Worm (Caenorhabditis elegans): Measurements from ENCODE around the gene rbc-1.
A peak's percentile ranks its signal among the peaks of the same experiment; 100 is the strongest.

Gene rbc-1

ce11 chrX:14561416-14561973 is 49.7 kb upstream of the rbc-1 start (continued):
- no peak for TF ChIP-seq nhr-111 (GFP tag; optimal IDR thresholded peaks at IDR 0.05)
- TF ChIP-seq pha-4 (GFP tag; IDR thresholded peaks at IDR 0.05), result no peak
- peak; percentile 37 for TF ChIP-seq pha-4 (tag; optimal IDR thresholded peaks at IDR 0.05)
- TF ChIP-seq daf-16 (GFP tag; optimal IDR thresholded peaks at IDR 0.05), result no peak
- TF ChIP-seq daf-16 (tag; optimal IDR thresholded peaks at IDR 0.05), result peak; percentile 53
- TF ChIP-seq nhr-25 (tag; optimal IDR thresholded peaks at IDR 0.05; ENCODE audit: borderline replicate concordance, insufficient read depth), result peak; percentile 72
- no peak for TF ChIP-seq Y75B8A.6 (GFP tag; IDR thresholded peaks at IDR 0.05)
- peak; percentile 24 for TF ChIP-seq ceh-32 (tag; optimal IDR thresholded peaks at IDR 0.05; ENCODE audit: poor library complexity)
- TF ChIP-seq hlh-30 (tag; optimal IDR thresholded peaks at IDR 0.05; ENCODE audit: insufficient read depth), result peak; percentile 80
- TF ChIP-seq nhr-11 (tag; optimal IDR thresholded peaks at IDR 0.05), result peak; percentile 74
- peak; percentile 86 for TF ChIP-seq saeg-2 (GFP tag; IDR thresholded peaks at IDR 0.05)
- no peak for TF ChIP-seq nhr-76 (tag; optimal IDR thresholded peaks at IDR 0.05)
- no peak for TF ChIP-seq mes-2 (tag; optimal IDR thresholded peaks at IDR 0.05; ENCODE audit: poor library complexity, severe bottlenecking)
- TF ChIP-seq dpl-1 (GFP tag; optimal IDR thresholded peaks at IDR 0.05), result peak; percentile 10
- no peak for TF ChIP-seq snpc-4 (tag; optimal IDR thresholded peaks at IDR 0.05)
- TF ChIP-seq skn-1 (tag; optimal IDR thresholded peaks at IDR 0.05), result no peak
- peak; percentile 29; the same call in 1 of the 2 replicates for TF ChIP-seq lin-38 (GFP tag; IDR thresholded peaks at IDR 0.05)
- TF ChIP-seq ZK546.5 (tag; optimal IDR thresholded peaks at IDR 0.05), result no peak
- TF ChIP-seq lin-13 (GFP tag; optimal IDR thresholded peaks at IDR 0.05), result peak; percentile 3
- TF ChIP-seq madf-9 (GFP tag; conservative IDR thresholded peaks at IDR 0.05), result no peak
- TF ChIP-seq nhr-77 (tag; optimal IDR thresholded peaks at IDR 0.05), result no peak
- TF ChIP-seq T26A8.4 (GFP tag; IDR thresholded peaks at IDR 0.05), result no peak
- peak; percentile 49 to 98 for TF ChIP-seq hif-1 (tag; optimal IDR thresholded peaks at IDR 0.05)
- peak; percentile 82 for TF ChIP-seq php-3 (GFP tag; IDR thresholded peaks at IDR 0.05)
- no peak for TF ChIP-seq daf-12 (tag; optimal IDR thresholded peaks at IDR 0.05)
- no peak for TF ChIP-seq ztf-7 (tag; optimal IDR thresholded peaks at IDR 0.05)
- no peak for TF ChIP-seq aly-2 (tag; optimal IDR thresholded peaks at IDR 0.05)
- TF ChIP-seq fkh-10 (GFP tag; optimal IDR thresholded peaks at IDR 0.05), result peak; percentile 68
- TF ChIP-seq dmd-8 (GFP tag; IDR thresholded peaks at IDR 0.05), result 0 out of 2 replicates have a peak, but pooled peaks have one; percentile 56
- TF ChIP-seq arid-1 (GFP tag; conservative IDR thresholded peaks at IDR 0.05), result no peak
- peak; percentile 70 for TF ChIP-seq rbr-2 (tag; optimal IDR thresholded peaks at IDR 0.05)
- TF ChIP-seq zag-1 (tag; optimal IDR thresholded peaks at IDR 0.05), result no peak
- TF ChIP-seq ceh-28 (tag; optimal IDR thresholded peaks at IDR 0.05), result no peak
- TF ChIP-seq ceh-20 (GFP tag; IDR thresholded peaks at IDR 0.05), result peak; percentile 80
- TF ChIP-seq dmd-6 (GFP tag; IDR thresholded peaks at IDR 0.05), result peak; percentile 77; the same call in 1 of the 2 replicates
- TF ChIP-seq duxl-1 (tag; optimal IDR thresholded peaks at IDR 0.05; ENCODE audit: poor library complexity), result no peak

- 0 out of 2 replicates have a peak, but pooled peaks have one; percentile 31 for TF ChIP-seq saeg-2 (GFP tag; IDR thresholded peaks at IDR 0.05)
- peak; percentile 36; the same call in 1 of the 2 replicates for TF ChIP-seq mxl-2 (GFP tag; conservative IDR thresholded peaks at IDR 0.05)
- no peak for TF ChIP-seq Y48G9A.11 (GFP tag; IDR thresholded peaks at IDR 0.05)
- no peak for TF ChIP-seq lin-29 (GFP tag; IDR thresholded peaks at IDR 0.05)
- no peak for TF ChIP-seq fos-1 (tag; optimal IDR thresholded peaks at IDR 0.05)
- peak; percentile 82 for TF ChIP-seq dmd-6 (GFP tag; IDR thresholded peaks at IDR 0.05)
- TF ChIP-seq tra-1 (GFP tag; IDR thresholded peaks at IDR 0.05), result 0 out of 2 replicates have a peak, but pooled peaks have one; percentile 52
- TF ChIP-seq nhr-6 (tag; optimal IDR thresholded peaks at IDR 0.05), result peak; percentile 7
- peak in 1 of 2 experiments; percentile 36 for TF ChIP-seq daf-16 (GFP tag; optimal IDR thresholded peaks at IDR 0.05)
- peak; percentile 28 for TF ChIP-seq daf-16 (tag; optimal IDR thresholded peaks at IDR 0.05)
- peak; percentile 34; the same call in 1 of the 2 replicates for TF ChIP-seq pha-4 (GFP tag; IDR thresholded peaks at IDR 0.05)
- TF ChIP-seq pha-4 (tag; optimal IDR thresholded peaks at IDR 0.05), result no peak
- TF ChIP-seq lin-13 (GFP tag; optimal IDR thresholded peaks at IDR 0.05), result peak; percentile 58
- TF ChIP-seq mep-1 (tag; optimal IDR thresholded peaks at IDR 0.05), result peak; percentile 25
- peak; percentile 97 for TF ChIP-seq nhr-11 (tag; optimal IDR thresholded peaks at IDR 0.05)
- TF ChIP-seq egl-43 (GFP tag; IDR thresholded peaks at IDR 0.05), result peak; percentile 66; the same call in 1 of the 2 replicates
- TF ChIP-seq nhr-77 (tag; optimal IDR thresholded peaks at IDR 0.05), result peak; percentile 61
- peak; percentile 39 for TF ChIP-seq hlh-11 (tag; optimal IDR thresholded peaks at IDR 0.05)
- TF ChIP-seq ctbp-1 (GFP tag; IDR thresholded peaks at IDR 0.05), result peak; percentile 89
- peak; percentile 43; the same call in 1 of the 2 replicates for TF ChIP-seq ceh-20 (GFP tag; IDR thresholded peaks at IDR 0.05)
- peak; percentile 78 for TF ChIP-seq hlh-30 (tag; optimal IDR thresholded peaks at IDR 0.05; ENCODE audit: insufficient read depth)
- no peak for TF ChIP-seq ceh-44 (GFP tag; IDR thresholded peaks at IDR 0.05)
Measured at ce11 chrX:14562286-14563086, 48.7 kb upstream of the rbc-1 start.
